Fruit fly (Drosophila melanogaster): ENCODE results near the gene CG42446.

- TF ChIP-seq usp (GFP tag; optimal IDR thresholded peaks at IDR 0.05) (no peak), pan (optimal IDR thresholded peaks at IDR 0.05) (no peak), CG8478 (optimal IDR thresholded peaks at IDR 0.05) (no peak), psq (optimal IDR thresholded peaks at IDR 0.05) (no peak), Dll (optimal IDR thresholded peaks at IDR 0.05) (no peak), EcR (GFP tag; optimal IDR thresholded peaks at IDR 0.05) (no peak)
Observed at dm6 chr3R:16310081-16310493, 49.8 kb downstream of the CG42446 start.
